Worm (Caenorhabditis elegans) whole organism, mixed stage, embryonic: Measurements from ENCODE around the gene F15D4.5.

Source experiments
- M03D4.4 ChIP-seq: sonication (generic microtip); optimal IDR thresholded peaks from 2 replicates; lab custom pipeline; 2017; ENCODE audit warnings: mild to moderate bottlenecking, missing genetic modification characterization, missing compliant biosample characterization
- bed-3 ChIP-seq: fragments of 200-800 bp; sonication (Bioruptor generic); optimal IDR thresholded peaks from 3 replicates; lab custom pipeline; 2018; ENCODE audit warnings: mild to moderate bottlenecking, missing genetic modification characterization, moderate library complexity, missing compliant biosample characterization
- blmp-1 ChIP-seq: fragments of 150-350 bp; optimal IDR thresholded peaks from 2 replicates; lab custom pipeline; 2014; ENCODE audit warnings: missing biosample characterization, missing genetic modification characterization
- ceh-43 ChIP-seq: fragments of 200-800 bp; sonication (Bioruptor generic); optimal IDR thresholded peaks from 2 replicates; lab custom pipeline; 2018; ENCODE audit warnings: mild to moderate bottlenecking, missing genetic modification characterization, moderate library complexity, missing compliant biosample characterization
- ceh-83 ChIP-seq: fragments of 200-800 bp; sonication (Bioruptor generic); optimal IDR thresholded peaks from 2 replicates; lab custom pipeline; 2018; ENCODE audit warnings: mild to moderate bottlenecking, missing genetic modification characterization, missing compliant biosample characterization
- ces-1 ChIP-seq: fragments of 150-350 bp; optimal IDR thresholded peaks from 2 replicates; lab custom pipeline; 2014; ENCODE audit warnings: missing biosample characterization, missing genetic modification reagents, missing genetic modification characterization
- cnd-1 ChIP-seq: fragments of 200-800 bp; sonication (Bioruptor generic); optimal IDR thresholded peaks from 2 replicates; lab custom pipeline; 2018; ENCODE audit warnings: mild to moderate bottlenecking, missing genetic modification characterization, missing compliant biosample characterization
- drap-1 ChIP-seq: fragments of 200-800 bp; sonication (Bioruptor generic); optimal IDR thresholded peaks from 3 replicates; lab custom pipeline; 2018; ENCODE audit warnings: mild to moderate bottlenecking, missing genetic modification characterization, missing compliant biosample characterization
- elt-1 ChIP-seq: sonication (generic microtip); optimal IDR thresholded peaks from 2 replicates; lab custom pipeline; 2017; ENCODE audit warnings: missing genetic modification characterization, mild to moderate bottlenecking, missing compliant biosample characterization, antibody characterized with exemption, moderate library complexity, borderline replicate concordance; ENCODE audit not compliant: insufficient read depth
- elt-3 ChIP-seq: fragments of 150-350 bp; optimal IDR thresholded peaks from 2 replicates; lab custom pipeline; 2014; ENCODE audit warnings: missing biosample characterization, missing genetic modification characterization
- flh-1 ChIP-seq: fragments of 200-800 bp; sonication (Bioruptor generic); optimal IDR thresholded peaks from 2 replicates; lab custom pipeline; 2018; ENCODE audit warnings: mild to moderate bottlenecking, missing genetic modification characterization, moderate library complexity, missing compliant biosample characterization
- ham-2 ChIP-seq: fragments of 200-800 bp; sonication (Bioruptor generic); optimal IDR thresholded peaks from 2 replicates; lab custom pipeline; 2018; ENCODE audit warnings: mild to moderate bottlenecking, missing genetic modification characterization, missing compliant biosample characterization
- lin-13 ChIP-seq: fragments of 150-350 bp; optimal IDR thresholded peaks from 2 replicates; lab custom pipeline; 2014; ENCODE audit warnings: missing biosample characterization, missing genetic modification characterization
- lin-32 ChIP-seq: fragments of 200-800 bp; sonication (Bioruptor generic); optimal IDR thresholded peaks from 2 replicates; lab custom pipeline; 2018; ENCODE audit warnings: mild to moderate bottlenecking, missing genetic modification characterization, missing compliant biosample characterization
- lsy-2 ChIP-seq: fragments of 150-350 bp; optimal IDR thresholded peaks from 2 replicates; lab custom pipeline; 2014; ENCODE audit warnings: missing biosample characterization, missing genetic modification characterization
- mab-5 ChIP-seq: fragments of 150-350 bp; optimal IDR thresholded peaks from 2 replicates; lab custom pipeline; 2014; ENCODE audit warnings: missing biosample characterization, missing genetic modification characterization
- mep-1 ChIP-seq: fragments of 150-350 bp; optimal IDR thresholded peaks from 2 replicates; lab custom pipeline; 2017; ENCODE audit warnings: missing biosample characterization, missing genetic modification reagents, missing genetic modification characterization, inconsistent platforms
- mls-2 ChIP-seq: sonication (generic microtip); optimal IDR thresholded peaks from 2 replicates; lab custom pipeline; 2016; ENCODE audit warnings: mild to moderate bottlenecking, missing genetic modification characterization, moderate library complexity, missing compliant biosample characterization
- nhr-12 ChIP-seq: fragments of 150-350 bp; optimal IDR thresholded peaks from 2 replicates; lab custom pipeline; 2014; ENCODE audit warnings: missing biosample characterization, missing genetic modification characterization
- nhr-2 ChIP-seq: fragments of 150-350 bp; optimal IDR thresholded peaks from 2 replicates; lab custom pipeline; 2014; ENCODE audit warnings: missing biosample characterization, missing genetic modification characterization
- nhr-237 ChIP-seq: fragments of 150-350 bp; optimal IDR thresholded peaks from 2 replicates; lab custom pipeline; 2014; ENCODE audit warnings: missing biosample characterization, missing genetic modification characterization
- nhr-28 ChIP-seq: fragments of 150-350 bp; optimal IDR thresholded peaks from 2 replicates; lab custom pipeline; 2014; ENCODE audit warnings: missing biosample characterization, missing genetic modification characterization
- nhr-76 ChIP-seq: sonication (generic microtip); optimal IDR thresholded peaks from 2 replicates; lab custom pipeline; 2017; ENCODE audit warnings: missing biosample characterization, missing genetic modification characterization
- pha-4 ChIP-seq: fragments of 150-350 bp; optimal IDR thresholded peaks from 2 replicates; lab custom pipeline; 2018; ENCODE audit warnings: missing biosample characterization, missing genetic modification reagents, missing genetic modification characterization
- sem-2 ChIP-seq: fragments of 200-800 bp; sonication (Bioruptor generic); optimal IDR thresholded peaks from 2 replicates; lab custom pipeline; 2018; ENCODE audit warnings: mild to moderate bottlenecking, missing genetic modification characterization, missing compliant biosample characterization
- snpc-4 ChIP-seq: fragments of 150-350 bp; optimal IDR thresholded peaks from 2 replicates; lab custom pipeline; 2014; ENCODE audit warnings: missing biosample characterization, missing genetic modification characterization
- sptf-1 ChIP-seq: sonication (generic microtip); optimal IDR thresholded peaks from 2 replicates; lab custom pipeline; 2017; ENCODE audit warnings: mild to moderate bottlenecking, missing genetic modification characterization, moderate library complexity, missing compliant biosample characterization
- tbx-8 ChIP-seq: fragments of 200-800 bp; sonication (Bioruptor generic); optimal IDR thresholded peaks from 2 replicates; lab custom pipeline; 2018; ENCODE audit warnings: mild to moderate bottlenecking, missing genetic modification characterization, moderate library complexity, missing compliant biosample characterization
- unc-120 ChIP-seq: sonication (generic microtip); optimal IDR thresholded peaks from 2 replicates; lab custom pipeline; 2017; ENCODE audit warnings: missing genetic modification characterization, missing compliant biosample characterization; ENCODE audit not compliant: poor library complexity, severe bottlenecking
- unc-62 ChIP-seq: fragments of 150-350 bp; optimal IDR thresholded peaks from 2 replicates; lab custom pipeline; 2014; ENCODE audit warnings: missing biosample characterization, missing genetic modification reagents, missing genetic modification characterization
- ztf-11 ChIP-seq: fragments of 150-350 bp; optimal IDR thresholded peaks from 2 replicates; lab custom pipeline; 2014; ENCODE audit warnings: missing biosample characterization, missing genetic modification characterization

The F15D4.5 gene

ce11 chrII:13245076-13245475 is at the start of gene F15D4.5:
Gene F15D4.5 (plus strand): TSS chrII:13245376.
- TF ChIP-seq nhr-2 (no peak), ceh-43 (GFP tag; lab: Kevin White, UChicago) (no peak), unc-62 (GFP tag; lab: Kevin White, UChicago) (no peak), flh-1 (GFP tag; lab: Kevin White, UChicago) (no peak)

- TF ChIP-seq lin-13 (tag; lab: Kevin White, UChicago) = no peak
- no peak for TF ChIP-seq nhr-12 (tag; lab: Kevin White, UChicago)
- TF ChIP-seq pha-4 (tag; lab: Kevin White, UChicago) = no peak
- no peak for TF ChIP-seq nhr-237 (tag; lab: Kevin White, UChicago)
- TF ChIP-seq elt-1 (tag; lab: Kevin White, UChicago) = no peak
- TF ChIP-seq ceh-83 (GFP tag; lab: Kevin White, UChicago) = no peak
- TF ChIP-seq nhr-76 (tag; lab: Kevin White, UChicago) = no peak
- no peak for TF ChIP-seq ces-1 (GFP tag; lab: Kevin White, UChicago)
- no peak for TF ChIP-seq elt-3 (tag; lab: Kevin White, UChicago)
- TF ChIP-seq sem-2 = no peak
- no peak for TF ChIP-seq mab-5 (tag; lab: Kevin White, UChicago)
- no peak for TF ChIP-seq blmp-1 (tag; lab: Kevin White, UChicago)
Observed at ce11 chrII:13195706-13196417, 49.3 kb upstream of the F15D4.5 start.

ce11 chrII:13196689-13197280 is 48.4 kb upstream of the F15D4.5 start:
- no peak for TF ChIP-seq ceh-83 (GFP tag; lab: Kevin White, UChicago)
- peak; percentile 9 for TF ChIP-seq ces-1 (GFP tag; lab: Kevin White, UChicago)
- TF ChIP-seq pha-4 (tag; lab: Kevin White, UChicago) = peak; percentile 51
- TF ChIP-seq tbx-8 (GFP tag; lab: Kevin White, UChicago) = no peak
- no peak for TF ChIP-seq unc-62 (GFP tag; lab: Kevin White, UChicago)
- no peak for TF ChIP-seq ztf-11

- TF ChIP-seq snpc-4 (tag; lab: Kevin White, UChicago) (no peak), tbx-8 (GFP tag; lab: Kevin White, UChicago) (no peak), mab-5 (tag; lab: Kevin White, UChicago) (no peak), ham-2 (GFP tag; lab: Kevin White, UChicago) (no peak), nhr-28 (tag; lab: Kevin White, UChicago) (no peak), nhr-237 (tag; lab: Kevin White, UChicago) (no peak), pha-4 (tag; lab: Kevin White, UChicago) (no peak), cnd-1 (tag; lab: Kevin White, UChicago) (no peak), nhr-76 (tag; lab: Kevin White, UChicago) (no peak), mls-2 (tag; lab: Kevin White, UChicago) (no peak), unc-120 (tag; lab: Kevin White, UChicago) (no peak), elt-1 (tag; lab: Kevin White, UChicago) (no peak), ceh-83 (GFP tag; lab: Kevin White, UChicago) (no peak), mep-1 (tag; lab: Kevin White, UChicago) (no peak), unc-62 (GFP tag; lab: Kevin White, UChicago) (no peak), sem-2 (no peak), sptf-1 (tag; lab: Kevin White, UChicago) (no peak), lsy-2 (tag; lab: Kevin White, UChicago) (no peak)
- TF ChIP-seq, all 35 proteins: peak for 0
Observed at ce11 chrII:13198845-13199244, 46.3 kb upstream of the F15D4.5 start.

- TF ChIP-seq unc-120 (tag; lab: Kevin White, UChicago) (peak; percentile 14), nhr-237 (tag; lab: Kevin White, UChicago) (peak; percentile 47), ham-2 (GFP tag; lab: Kevin White, UChicago) (no peak), ces-1 (GFP tag; lab: Kevin White, UChicago) (peak; percentile 34), sptf-1 (tag; lab: Kevin White, UChicago) (peak; percentile 79), lin-32 (no peak), bed-3 (GFP tag; lab: Kevin White, UChicago) (peak; percentile 13), M03D4.4 (peak; percentile 14), drap-1 (GFP tag; lab: Kevin White, UChicago) (peak; percentile 26), elt-1 (tag; lab: Kevin White, UChicago) (no peak), mls-2 (tag; lab: Kevin White, UChicago) (peak; percentile 55), lsy-2 (tag; lab: Kevin White, UChicago) (peak; percentile 54), cnd-1 (tag; lab: Kevin White, UChicago) (peak; percentile 54), mep-1 (tag; lab: Kevin White, UChicago) (peak; percentile 13), lin-13 (tag; lab: Kevin White, UChicago) (peak; percentile 29), snpc-4 (tag; lab: Kevin White, UChicago) (no peak), tbx-8 (GFP tag; lab: Kevin White, UChicago) (peak; percentile 37)
Observed at ce11 chrII:13199674-13200215, 45.4 kb upstream of the F15D4.5 start, which contains the start of gene btf-1. Gene btf-1 (plus strand): TSS chrII:13200165.
